Worm (Caenorhabditis elegans): Measurements from ENCODE around the gene Y42A5A.3.
A peak's percentile ranks its signal among the peaks of the same experiment; 100 is the strongest.

The Y42A5A.3 gene

DNA sequence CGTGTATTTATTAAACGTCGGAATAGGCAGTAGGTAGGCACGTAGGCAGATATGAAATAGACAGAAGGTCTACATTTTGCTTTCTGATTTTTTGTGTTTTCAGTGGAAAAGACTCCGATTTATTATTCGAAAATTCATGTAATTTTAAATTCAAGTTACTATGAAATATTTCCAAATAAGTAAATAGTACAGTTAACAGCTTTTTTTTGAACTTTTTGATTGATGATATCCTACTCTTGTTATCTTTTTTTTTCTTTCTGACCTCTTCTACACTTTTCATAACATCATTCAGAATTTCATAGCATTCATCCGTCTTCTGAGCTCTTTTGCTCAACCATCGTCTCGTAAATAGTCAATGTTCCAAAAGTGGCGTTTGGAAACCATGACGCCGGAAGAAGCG, 2.8 kb upstream of the Y42A5A.3 start, which contains the start of gene cdkl-1:
cdkl-1 (plus strand) TSS at position 301 of the 400 bp plus-strand sequence.
- no peak for TF ChIP-seq tab-1 (GFP tag; IDR thresholded peaks at IDR 0.05)
- TF ChIP-seq T22C8.4 (GFP tag; IDR thresholded peaks at IDR 0.05), result no peak
- TF ChIP-seq cog-1 (tag; optimal IDR thresholded peaks at IDR 0.05), result no peak
- no peak for TF ChIP-seq ref-1 (GFP tag; conservative IDR thresholded peaks at IDR 0.05)
- TF ChIP-seq med-1 (GFP tag; optimal IDR thresholded peaks at IDR 0.05; ENCODE audit: insufficient read depth), result no peak
- TF ChIP-seq klf-2 (GFP tag; conservative IDR thresholded peaks at IDR 0.05), result no peak
- no peak for TF ChIP-seq flt-1 (GFP tag; IDR thresholded peaks at IDR 0.05)
- TF ChIP-seq ztf-23 (GFP tag; IDR thresholded peaks at IDR 0.05), result no peak
- no peak for TF ChIP-seq ztf-29 (GFP tag; IDR thresholded peaks at IDR 0.05)

DNA sequence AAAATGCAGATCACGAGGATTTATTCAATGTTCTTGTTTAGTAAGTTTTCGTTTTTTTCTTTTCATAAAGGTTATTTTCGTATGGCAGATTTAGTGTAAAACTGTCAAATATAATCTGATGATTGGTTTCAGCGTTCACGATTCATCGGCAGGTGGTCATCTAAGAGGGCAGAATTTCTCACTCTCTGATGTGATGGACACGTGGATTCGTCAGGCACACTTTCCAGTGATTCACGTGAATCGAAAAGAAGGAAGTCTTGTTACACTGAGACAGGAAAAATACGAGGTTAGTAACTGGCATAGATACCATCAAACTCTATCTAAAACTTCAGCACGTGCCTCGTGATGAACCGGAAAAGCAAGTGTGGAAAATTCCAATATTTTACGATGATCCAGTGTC, 1.1 kb downstream of the Y42A5A.3 start:
- TF ChIP-seq T22C8.4 (GFP tag; IDR thresholded peaks at IDR 0.05) (no peak), klf-2 (GFP tag; conservative IDR thresholded peaks at IDR 0.05) (no peak), tab-1 (GFP tag; IDR thresholded peaks at IDR 0.05) (no peak), ztf-23 (GFP tag; IDR thresholded peaks at IDR 0.05) (no peak), flt-1 (GFP tag; IDR thresholded peaks at IDR 0.05) (no peak), ztf-29 (GFP tag; IDR thresholded peaks at IDR 0.05) (no peak), med-1 (GFP tag; optimal IDR thresholded peaks at IDR 0.05; ENCODE audit: insufficient read depth) (no peak), ref-1 (GFP tag; conservative IDR thresholded peaks at IDR 0.05) (no peak), cog-1 (tag; optimal IDR thresholded peaks at IDR 0.05) (no peak)

DNA sequence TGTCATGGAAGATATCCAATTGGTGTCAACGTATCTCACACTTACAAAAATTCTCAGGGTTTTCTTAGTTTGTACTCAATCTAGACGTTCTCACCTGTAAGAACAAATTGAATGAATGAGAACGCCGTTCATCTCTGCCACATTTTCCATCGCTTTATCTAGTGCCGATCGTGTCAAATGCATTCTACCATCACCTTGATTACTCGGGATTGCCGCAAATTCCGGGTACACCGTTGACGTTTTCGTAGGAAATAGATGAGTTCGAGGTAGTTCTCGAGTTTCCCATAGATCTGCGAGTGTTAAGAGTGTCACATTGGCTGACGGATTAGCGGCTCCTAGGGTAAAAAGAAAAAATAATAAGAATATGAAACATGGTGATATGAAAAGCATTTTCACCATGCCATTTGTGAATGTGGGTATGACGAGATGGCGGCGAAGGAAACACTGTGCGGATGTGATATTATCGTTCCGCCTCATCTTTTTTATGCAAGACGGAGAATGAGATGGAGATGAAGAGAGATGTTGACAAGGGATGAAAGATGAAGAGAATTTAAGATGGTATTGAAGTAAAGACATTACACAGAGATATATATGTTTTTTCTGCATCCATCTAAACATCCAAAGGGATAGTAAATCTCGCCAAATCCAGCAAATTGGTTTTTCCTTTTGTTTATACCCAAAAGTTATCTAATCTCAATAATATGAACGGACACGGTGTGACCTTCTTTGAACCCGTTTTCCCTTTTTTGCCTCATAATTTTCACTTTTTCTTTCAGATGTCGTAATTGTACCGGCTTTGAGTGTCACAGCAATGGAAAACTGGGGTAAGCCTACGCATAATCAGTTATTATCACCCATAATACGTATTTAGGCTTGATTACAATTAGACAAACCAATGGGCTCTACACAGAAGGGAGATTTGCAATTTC, 2.3 kb downstream of the Y42A5A.3 start, which contains the start of gene lact-8:
lact-8 (minus strand) TSS at position 445 of the 929 bp plus-strand sequence.
- TF ChIP-seq ztf-23 (GFP tag; IDR thresholded peaks at IDR 0.05) (no peak), cog-1 (tag; optimal IDR thresholded peaks at IDR 0.05) (no peak), ztf-29 (GFP tag; IDR thresholded peaks at IDR 0.05) (no peak), tab-1 (GFP tag; IDR thresholded peaks at IDR 0.05) (no peak)

DNA sequence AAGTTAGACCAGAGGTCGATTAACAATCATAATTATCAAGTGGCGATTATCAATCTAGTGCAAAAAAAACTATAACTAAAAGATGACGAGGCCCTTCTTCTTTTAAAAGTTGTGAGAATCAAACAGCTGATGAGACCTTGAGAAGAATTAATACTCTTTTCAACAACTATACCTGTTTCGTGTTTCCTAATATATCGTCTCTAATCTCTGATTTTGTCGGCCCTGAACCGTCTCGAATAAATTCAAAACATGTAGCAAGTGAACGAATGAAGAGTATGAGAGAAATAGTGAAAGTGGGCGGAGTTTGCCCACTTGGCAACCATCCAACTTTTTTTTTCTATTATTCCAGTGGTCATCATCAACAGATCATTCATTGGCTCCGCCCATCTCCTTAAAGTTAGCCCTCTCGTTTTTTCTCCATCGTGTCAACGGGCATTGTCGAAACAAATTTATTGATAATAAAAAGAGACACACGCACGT, 8.2 kb downstream of the Y42A5A.3 start, which contains the start of gene Y42A5A.1:
Y42A5A.1 (plus strand) TSS at position 430 of the 480 bp plus-strand sequence.
- TF ChIP-seq cog-1 (tag; optimal IDR thresholded peaks at IDR 0.05), result no peak
- no peak for TF ChIP-seq ref-1 (GFP tag; conservative IDR thresholded peaks at IDR 0.05)
- no peak for TF ChIP-seq flt-1 (GFP tag; IDR thresholded peaks at IDR 0.05)
- TF ChIP-seq ztf-23 (GFP tag; IDR thresholded peaks at IDR 0.05), result no peak
- no peak for TF ChIP-seq tab-1 (GFP tag; IDR thresholded peaks at IDR 0.05)

DNA sequence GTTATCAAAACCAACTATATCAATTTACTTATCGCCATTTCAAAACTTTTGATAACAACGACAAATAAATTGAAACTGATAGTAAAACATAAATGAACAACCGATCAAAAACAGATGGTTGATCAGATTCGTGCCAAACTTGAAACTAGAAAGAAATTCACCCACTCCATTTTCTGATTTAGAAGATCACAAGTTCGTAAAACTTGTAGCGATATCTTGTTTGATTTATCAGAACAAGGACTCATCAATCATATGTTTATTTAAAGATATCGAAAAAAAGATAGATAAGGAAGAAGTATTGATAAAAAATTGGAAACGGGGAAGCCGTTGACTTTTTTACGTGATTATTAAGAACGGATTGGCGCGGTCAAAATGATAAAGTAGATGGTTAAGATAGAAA, 8.7 kb downstream of the Y42A5A.3 start:
- TF ChIP-seq ztf-29 (GFP tag; IDR thresholded peaks at IDR 0.05) (no peak), klf-2 (GFP tag; conservative IDR thresholded peaks at IDR 0.05) (no peak), ztf-23 (GFP tag; IDR thresholded peaks at IDR 0.05) (no peak), med-1 (GFP tag; optimal IDR thresholded peaks at IDR 0.05; ENCODE audit: insufficient read depth) (no peak), cog-1 (tag; optimal IDR thresholded peaks at IDR 0.05) (no peak), tab-1 (GFP tag; IDR thresholded peaks at IDR 0.05) (no peak), ref-1 (GFP tag; conservative IDR thresholded peaks at IDR 0.05) (no peak)

DNA sequence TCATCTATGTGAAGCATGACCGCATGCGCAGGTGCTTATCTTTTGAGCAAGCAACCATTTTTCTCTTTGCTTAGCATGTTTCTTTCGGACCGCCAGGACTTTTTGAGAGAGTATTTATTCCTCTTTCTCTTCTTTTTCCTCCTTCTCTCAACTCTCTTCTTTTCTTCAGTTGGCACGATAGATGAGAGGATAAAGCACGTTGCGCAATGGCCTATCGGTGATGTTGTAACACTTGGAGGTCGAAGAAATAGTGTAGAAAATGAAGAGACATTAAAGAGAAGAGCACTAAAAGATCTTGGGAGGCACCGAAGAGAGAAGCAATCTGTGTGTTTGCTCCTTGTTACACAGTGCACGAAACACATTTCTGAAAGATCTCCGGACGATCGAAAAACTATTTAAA, 12.1 kb downstream of the Y42A5A.3 start:
- TF ChIP-seq cog-1 (tag; optimal IDR thresholded peaks at IDR 0.05), result peak; percentile 77
- TF ChIP-seq ztf-29 (GFP tag; IDR thresholded peaks at IDR 0.05), result no peak

DNA sequence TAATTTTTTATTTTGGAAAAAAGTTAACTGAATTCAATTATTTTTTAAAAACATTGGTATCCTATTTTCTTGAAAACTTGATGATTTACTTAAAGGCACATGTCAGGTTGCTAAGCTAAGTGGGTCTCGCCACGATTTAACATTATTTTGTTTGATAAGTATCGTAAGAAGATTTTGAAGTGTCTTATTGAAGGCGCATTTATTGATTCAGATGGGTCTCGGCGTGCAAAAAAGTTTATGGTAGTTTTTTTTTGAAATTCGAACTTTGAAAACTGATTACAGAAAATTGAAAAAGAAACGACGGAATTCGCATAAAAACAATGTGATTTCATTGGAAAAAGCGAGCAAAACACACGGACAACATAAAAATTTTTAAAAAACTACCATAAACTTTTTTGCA, 12.8 kb downstream of the Y42A5A.3 start:
- TF ChIP-seq ref-1 (GFP tag; conservative IDR thresholded peaks at IDR 0.05) (no peak), cog-1 (tag; optimal IDR thresholded peaks at IDR 0.05) (no peak), flt-1 (GFP tag; IDR thresholded peaks at IDR 0.05) (no peak), tab-1 (GFP tag; IDR thresholded peaks at IDR 0.05) (no peak), ztf-29 (GFP tag; IDR thresholded peaks at IDR 0.05) (no peak), klf-2 (GFP tag; conservative IDR thresholded peaks at IDR 0.05) (no peak), ztf-23 (GFP tag; IDR thresholded peaks at IDR 0.05) (no peak), T22C8.4 (GFP tag; IDR thresholded peaks at IDR 0.05) (no peak), med-1 (GFP tag; optimal IDR thresholded peaks at IDR 0.05; ENCODE audit: insufficient read depth) (no peak)

DNA sequence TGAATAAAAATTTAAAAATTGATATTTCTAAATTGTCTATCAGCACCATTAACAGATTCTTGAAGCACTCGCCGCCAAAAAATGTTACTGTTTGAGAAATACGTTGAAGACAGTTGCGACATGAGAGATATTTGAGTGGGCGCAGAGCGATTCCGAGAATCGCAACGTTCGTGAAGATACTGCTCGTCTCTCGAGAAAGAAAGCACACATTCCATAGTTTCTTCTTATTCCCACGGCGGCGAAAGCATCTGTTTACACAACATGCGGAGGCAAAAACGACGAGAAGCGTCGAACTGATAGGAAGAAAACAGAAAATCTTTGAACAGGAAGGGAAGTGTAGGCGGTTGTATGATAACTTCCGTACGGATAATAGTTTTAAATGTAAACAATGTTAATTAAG, 13.3 kb downstream of the Y42A5A.3 start:
- TF ChIP-seq T22C8.4 (GFP tag; IDR thresholded peaks at IDR 0.05) (no peak), cog-1 (tag; optimal IDR thresholded peaks at IDR 0.05) (peak; percentile 23), ztf-23 (GFP tag; IDR thresholded peaks at IDR 0.05) (no peak), klf-2 (GFP tag; conservative IDR thresholded peaks at IDR 0.05) (no peak), tab-1 (GFP tag; IDR thresholded peaks at IDR 0.05) (no peak)

DNA sequence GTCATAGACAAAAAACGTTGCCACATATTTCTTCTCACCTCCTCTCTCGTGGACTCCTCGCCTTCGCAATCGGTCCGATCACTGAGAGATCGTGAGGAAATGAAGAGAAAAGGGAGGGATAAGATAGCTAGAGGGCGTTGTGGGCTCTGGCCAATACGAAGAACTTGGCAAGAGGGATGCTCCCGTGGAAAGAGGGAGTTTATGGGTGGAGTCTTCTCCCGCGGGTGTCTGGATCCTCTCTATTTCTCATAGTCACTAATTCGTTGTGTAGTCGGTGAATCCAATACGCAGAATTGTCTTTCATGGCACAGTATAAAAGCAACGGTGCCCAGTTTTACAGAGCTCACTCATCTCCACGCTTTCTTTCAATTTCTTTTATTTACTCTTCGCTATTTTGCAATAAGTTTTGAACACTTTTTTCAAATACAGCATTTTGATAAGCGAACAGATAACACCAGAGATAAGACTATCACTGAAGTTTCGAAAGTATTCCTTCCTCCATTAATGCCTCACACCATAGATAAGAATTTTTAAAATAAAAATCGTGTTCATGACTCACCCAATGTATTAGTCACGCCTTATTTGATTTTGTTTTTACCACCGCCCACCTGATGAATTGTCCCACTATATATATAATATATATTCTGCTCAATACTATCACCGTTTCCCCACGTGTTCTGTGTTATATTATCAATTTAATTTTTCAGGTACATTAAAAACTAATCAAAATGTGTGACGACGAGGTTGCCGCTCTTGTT, 15.2 kb downstream of the Y42A5A.3 start, which contains the start of gene act-1:
act-1 (plus strand) TSS at position 708 of the 758 bp plus-strand sequence.
- TF ChIP-seq tab-1 (GFP tag; IDR thresholded peaks at IDR 0.05), result no peak
- TF ChIP-seq flt-1 (GFP tag; IDR thresholded peaks at IDR 0.05), result 0 out of 2 replicates have a peak, but pooled peaks have one; percentile 27

DNA sequence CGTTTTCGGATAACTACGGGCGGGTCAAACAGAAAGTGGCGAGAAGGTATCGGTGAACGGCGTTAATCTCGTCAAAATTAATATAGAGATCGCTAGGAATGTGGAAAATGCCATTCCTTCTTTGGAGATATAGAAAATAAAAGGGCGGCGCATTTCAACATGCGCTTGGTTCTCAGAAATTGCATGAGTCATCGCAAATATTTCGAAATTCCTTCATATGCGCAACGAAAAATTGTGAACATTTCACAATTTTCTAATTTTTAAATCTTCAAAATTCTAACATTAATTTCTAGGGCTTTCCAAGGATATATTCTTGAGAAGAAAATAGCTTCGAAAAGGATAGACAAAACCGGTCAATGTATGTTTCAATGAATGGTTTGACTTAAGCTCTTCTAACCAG, 16.9 kb downstream of the Y42A5A.3 start:
- TF ChIP-seq flt-1 (GFP tag; IDR thresholded peaks at IDR 0.05), result no peak
- TF ChIP-seq T22C8.4 (GFP tag; IDR thresholded peaks at IDR 0.05), result no peak
- TF ChIP-seq cog-1 (tag; optimal IDR thresholded peaks at IDR 0.05), result no peak
- no peak for TF ChIP-seq klf-2 (GFP tag; conservative IDR thresholded peaks at IDR 0.05)
- TF ChIP-seq ztf-29 (GFP tag; IDR thresholded peaks at IDR 0.05), result no peak
- TF ChIP-seq ztf-23 (GFP tag; IDR thresholded peaks at IDR 0.05), result no peak
- TF ChIP-seq ref-1 (GFP tag; conservative IDR thresholded peaks at IDR 0.05), result no peak
- no peak for TF ChIP-seq tab-1 (GFP tag; IDR thresholded peaks at IDR 0.05)
- TF ChIP-seq med-1 (GFP tag; optimal IDR thresholded peaks at IDR 0.05; ENCODE audit: insufficient read depth), result no peak

All from whole organism, midembryonic.